Fruit fly (Drosophila melanogaster) whole organism, adult: ENCODE data around the gene CG31465.

Experiments
- CG11617 ChIP-seq: fragments of 200-800 bp; sonication (Bioruptor generic); optimal IDR thresholded peaks from 2 replicates; lab custom pipeline; 2017; ENCODE audit warnings: mild to moderate bottlenecking, missing biosample characterization, missing genetic modification reagents, missing genetic modification characterization
- CG12768 ChIP-seq: fragments of 200-800 bp; sonication (Bioruptor generic); optimal IDR thresholded peaks from 2 replicates; lab custom pipeline; 2017; ENCODE audit warnings: missing biosample characterization, missing genetic modification characterization, mild to moderate bottlenecking, moderate library complexity, missing genetic modification reagents
- CG14711 ChIP-seq: fragments of 200-800 bp; sonication (Bioruptor generic); optimal IDR thresholded peaks from 2 replicates; lab custom pipeline; 2018; ENCODE audit warnings: missing biosample characterization, mild to moderate bottlenecking, missing genetic modification characterization, moderate library complexity
- CG1620 ChIP-seq: fragments of 200-800 bp; sonication (Bioruptor generic); optimal IDR thresholded peaks from 2 replicates; lab custom pipeline; 2016; ENCODE audit warnings: missing biosample characterization, missing genetic modification characterization
- CG33017 ChIP-seq: fragments of 200-800 bp; sonication (Bioruptor generic); optimal IDR thresholded peaks from 2 replicates; lab custom pipeline; 2018; ENCODE audit warnings: missing biosample characterization, mild to moderate bottlenecking, missing genetic modification characterization, moderate library complexity
- CG5204 ChIP-seq: fragments of 200-800 bp; sonication (Bioruptor generic); optimal IDR thresholded peaks from 2 replicates; lab custom pipeline; 2016; ENCODE audit warnings: missing biosample characterization, missing genetic modification characterization
- CG7045 ChIP-seq: fragments of 200-800 bp; sonication (Bioruptor generic); optimal IDR thresholded peaks from 2 replicates; lab custom pipeline; 2017; ENCODE audit warnings: missing biosample characterization, mild to moderate bottlenecking, missing genetic modification characterization
- CG7101 ChIP-seq: fragments of 200-800 bp; sonication (Bioruptor generic); optimal IDR thresholded peaks from 2 replicates; lab custom pipeline; 2018; ENCODE audit warnings: missing biosample characterization, mild to moderate bottlenecking, missing genetic modification characterization, moderate library complexity
- Clk ChIP-seq: fragments of 200-800 bp; sonication (Bioruptor generic); optimal IDR thresholded peaks from 2 replicates; lab custom pipeline; 2017; ENCODE audit warnings: missing biosample characterization, missing genetic modification characterization
- Crg-1 ChIP-seq: fragments of 200-800 bp; sonication (Bioruptor generic); optimal IDR thresholded peaks from 2 replicates; lab custom pipeline; 2016; ENCODE audit warnings: missing biosample characterization, missing genetic modification characterization
- Hr96 ChIP-seq: fragments of 200-800 bp; sonication (Bioruptor generic); optimal IDR thresholded peaks from 2 replicates; lab custom pipeline; 2016; ENCODE audit warnings: missing biosample characterization, missing genetic modification characterization
- Mnt ChIP-seq: fragments of 200-800 bp; sonication (Bioruptor generic); optimal IDR thresholded peaks from 2 replicates; lab custom pipeline; 2016; ENCODE audit warnings: missing biosample characterization, mild to moderate bottlenecking, missing genetic modification characterization
- bab1 ChIP-seq: fragments of 200-800 bp; sonication (Bioruptor generic); optimal IDR thresholded peaks from 3 replicates; lab custom pipeline; 2019; ENCODE audit warnings: missing biosample characterization, mild to moderate bottlenecking, missing genetic modification characterization, moderate library complexity
- cic ChIP-seq: fragments of 200-800 bp; sonication (Bioruptor generic); optimal IDR thresholded peaks from 2 replicates; lab custom pipeline; 2017; ENCODE audit warnings: missing biosample characterization, mild to moderate bottlenecking, missing genetic modification characterization, moderate library complexity
- cnc ChIP-seq, 2 experiments: fragments of >200 bp; optimal IDR thresholded peaks; 2 replicates each; lab custom pipeline; 2017
- kay ChIP-seq: fragments of 200-800 bp; sonication (Bioruptor generic); peaks from one replicate; lab custom pipeline; 2016; ENCODE audit warnings: missing biosample characterization, missing genetic modification characterization, borderline replicate concordance
- ovo ChIP-seq: fragments of 200-800 bp; sonication (Bioruptor generic); optimal IDR thresholded peaks from 2 replicates; lab custom pipeline; 2016; ENCODE audit warnings: missing biosample characterization, missing genetic modification characterization
- pad ChIP-seq: fragments of 200-800 bp; sonication (Bioruptor generic); optimal IDR thresholded peaks from 3 replicates; lab custom pipeline; 2017; ENCODE audit warnings: missing biosample characterization, missing genetic modification characterization, mild to moderate bottlenecking, moderate library complexity, missing genetic modification reagents
- tj ChIP-seq: fragments of 200-800 bp; sonication (Bioruptor generic); optimal IDR thresholded peaks from 3 replicates; lab custom pipeline; 2017; ENCODE audit warnings: missing biosample characterization, mild to moderate bottlenecking, missing genetic modification characterization, moderate library complexity
- toe ChIP-seq: fragments of 200-800 bp; sonication (Bioruptor generic); optimal IDR thresholded peaks from 2 replicates; lab custom pipeline; 2016; ENCODE audit warnings: missing biosample characterization, missing genetic modification characterization

The CG31465 gene

DNA sequence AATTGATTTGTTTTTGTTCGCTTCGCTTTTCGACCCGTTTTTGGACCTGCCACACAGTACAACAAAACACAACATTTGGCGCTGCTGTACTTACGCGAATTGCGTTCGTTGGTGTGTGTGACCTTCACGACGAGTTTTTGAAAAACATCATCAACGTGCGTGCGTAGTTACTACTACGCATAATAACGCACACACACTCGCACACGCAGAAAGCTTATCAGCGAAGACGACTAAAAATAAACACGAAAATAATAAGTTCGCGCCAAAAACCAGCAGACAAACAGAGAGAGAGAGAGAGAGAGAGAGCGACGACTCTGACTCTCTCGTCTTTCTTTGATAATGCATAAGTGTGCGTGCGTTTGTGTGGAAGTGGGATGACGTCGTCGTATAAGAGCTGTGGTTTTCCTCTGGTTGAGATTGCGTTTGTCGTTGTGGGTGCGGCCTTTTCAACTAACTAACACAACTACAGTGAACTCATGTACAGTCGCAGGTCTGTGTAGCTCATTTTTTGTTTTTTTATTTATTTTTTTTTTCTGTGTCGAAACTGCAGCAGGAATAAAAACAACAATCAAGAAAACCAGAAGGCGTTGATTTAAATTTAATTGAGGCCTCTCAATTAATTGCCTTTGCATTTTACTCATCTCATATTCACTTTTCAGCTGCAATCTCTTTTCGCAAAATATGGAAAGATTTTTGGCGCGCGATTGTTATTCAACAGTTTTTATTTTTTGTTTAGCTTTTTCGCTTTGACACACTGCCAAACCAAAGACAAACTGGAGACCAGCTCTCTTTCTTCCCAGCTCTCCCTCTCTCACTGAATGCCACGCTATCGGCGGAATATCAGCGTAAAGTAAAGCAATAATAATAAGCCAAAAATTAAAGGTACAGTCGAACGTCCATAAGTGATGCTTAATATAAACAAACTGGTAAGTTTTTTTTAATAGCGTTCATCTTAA is 26.7 kb upstream of the CG31465 start:
- TF ChIP-seq cic (GFP tag; lab: Kevin White, UChicago) (peak; percentile 83), CG33017 (peak; percentile 53), CG11617 (GFP tag; lab: Kevin White, UChicago) (peak; percentile 31), CG1620 (GFP tag; lab: Kevin White, UChicago) (no peak), pad (no peak), CG7101 (tag; lab: Kevin White, UChicago) (peak; percentile 17), cnc (optimal IDR thresholded peaks at IDR 0.05; lab: Kevin White, UChicago) (no peak), kay (GFP tag; lab: Kevin White, UChicago) (peak; percentile 58), CG12768 (GFP tag; lab: Kevin White, UChicago) (peak; percentile 90), Crg-1 (GFP tag; lab: Kevin White, UChicago) (no peak), Clk (GFP tag; lab: Kevin White, UChicago) (peak; percentile 7), Mnt (GFP tag; lab: Kevin White, UChicago) (peak; percentile 35), tj (GFP tag; lab: Kevin White, UChicago) (peak; percentile 55), ovo (GFP tag; lab: Kevin White, UChicago) (peak; percentile 39), CG7045 (GFP tag; lab: Kevin White, UChicago) (peak; percentile 49), CG14711 (tag; lab: Kevin White, UChicago) (peak; percentile 9), toe (GFP tag; lab: Kevin White, UChicago) (peak; percentile 16)

DNA sequence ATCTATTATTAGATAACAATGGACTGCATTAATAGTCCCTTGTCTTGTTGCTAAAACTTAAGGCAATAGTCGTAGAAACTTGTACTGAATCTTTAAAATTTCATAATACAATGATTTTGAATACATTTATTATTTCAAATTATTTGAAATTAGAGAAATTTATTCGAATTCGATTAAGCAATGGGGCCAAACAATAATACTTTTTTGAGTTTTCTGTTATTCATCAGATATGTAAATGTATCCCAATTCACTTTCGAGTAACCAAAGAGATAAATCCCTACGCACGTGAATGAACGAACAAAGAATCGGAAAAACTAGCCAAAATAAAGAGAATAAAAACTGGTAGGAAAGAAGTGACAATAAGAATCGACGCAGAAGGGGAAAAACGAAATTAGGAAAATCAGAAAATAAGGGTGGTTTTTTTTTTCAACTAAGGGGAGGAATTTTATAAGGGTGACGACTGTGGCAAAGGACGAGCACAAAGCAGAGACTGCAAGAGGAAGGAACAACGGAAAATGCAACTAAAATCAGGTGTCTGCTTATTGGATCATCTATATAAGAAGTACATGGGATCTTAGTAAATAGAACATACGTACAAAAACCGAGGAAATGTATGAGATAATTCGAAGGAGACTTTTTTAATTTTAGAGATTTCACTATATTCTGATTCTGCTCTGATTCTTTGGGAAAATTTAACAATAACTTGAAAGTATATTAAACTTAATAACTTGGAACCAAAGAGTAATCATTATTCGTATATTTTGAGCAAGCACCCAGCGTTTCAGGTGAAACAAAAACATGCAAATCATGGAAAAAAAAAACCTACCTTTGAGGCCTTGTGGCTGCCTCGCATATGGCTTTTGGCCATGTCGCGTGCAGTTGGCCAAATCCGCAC is 25.8 kb upstream of the CG31465 start:
- TF ChIP-seq kay (GFP tag; lab: Kevin White, UChicago) (peak; percentile 79), bab1 (GFP tag; lab: Kevin White, UChicago) (no peak), CG7045 (GFP tag; lab: Kevin White, UChicago) (no peak), CG12768 (GFP tag; lab: Kevin White, UChicago) (no peak), Mnt (GFP tag; lab: Kevin White, UChicago) (no peak), CG5204 (GFP tag; lab: Kevin White, UChicago) (no peak)

DNA sequence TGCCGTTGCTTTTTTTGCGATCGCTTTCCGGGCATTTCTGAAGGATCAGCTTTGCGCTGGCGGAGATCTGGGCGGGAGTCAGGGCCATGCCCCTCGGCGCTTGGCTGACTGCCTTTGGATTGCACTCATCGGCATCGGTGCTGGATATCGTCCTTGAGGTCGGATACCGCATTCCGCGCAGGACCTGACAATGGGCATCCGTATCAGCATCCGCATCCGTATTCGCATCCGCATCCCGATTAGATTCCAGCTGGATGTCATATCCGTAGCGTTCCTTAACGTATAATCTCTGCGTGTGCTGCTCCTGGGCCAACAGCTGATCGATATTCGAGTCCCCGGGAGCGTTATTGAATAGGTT is 25.2 kb upstream of the CG31465 start:
- no peak for TF ChIP-seq CG1620 (GFP tag; lab: Kevin White, UChicago)
- TF ChIP-seq CG11617 (GFP tag; lab: Kevin White, UChicago): no peak
- TF ChIP-seq ovo (GFP tag; lab: Kevin White, UChicago): no peak
- no peak for TF ChIP-seq cnc (optimal IDR thresholded peaks at IDR 0.05; lab: Kevin White, UChicago)
- TF ChIP-seq Mnt (GFP tag; lab: Kevin White, UChicago): no peak
- no peak for TF ChIP-seq cic (GFP tag; lab: Kevin White, UChicago)
- TF ChIP-seq CG7045 (GFP tag; lab: Kevin White, UChicago): no peak
- no peak for TF ChIP-seq CG33017
- no peak for TF ChIP-seq CG12768 (GFP tag; lab: Kevin White, UChicago)
- TF ChIP-seq tj (GFP tag; lab: Kevin White, UChicago): no peak
- no peak for TF ChIP-seq CG7101 (tag; lab: Kevin White, UChicago)
- TF ChIP-seq Crg-1 (GFP tag; lab: Kevin White, UChicago): no peak
- TF ChIP-seq CG5204 (GFP tag; lab: Kevin White, UChicago): no peak
- no peak for TF ChIP-seq Clk (GFP tag; lab: Kevin White, UChicago)
- no peak for TF ChIP-seq toe (GFP tag; lab: Kevin White, UChicago)
- no peak for TF ChIP-seq pad
- TF ChIP-seq Hr96 (GFP tag; lab: Kevin White, UChicago): no peak
- no peak for TF ChIP-seq CG14711 (tag; lab: Kevin White, UChicago)

DNA sequence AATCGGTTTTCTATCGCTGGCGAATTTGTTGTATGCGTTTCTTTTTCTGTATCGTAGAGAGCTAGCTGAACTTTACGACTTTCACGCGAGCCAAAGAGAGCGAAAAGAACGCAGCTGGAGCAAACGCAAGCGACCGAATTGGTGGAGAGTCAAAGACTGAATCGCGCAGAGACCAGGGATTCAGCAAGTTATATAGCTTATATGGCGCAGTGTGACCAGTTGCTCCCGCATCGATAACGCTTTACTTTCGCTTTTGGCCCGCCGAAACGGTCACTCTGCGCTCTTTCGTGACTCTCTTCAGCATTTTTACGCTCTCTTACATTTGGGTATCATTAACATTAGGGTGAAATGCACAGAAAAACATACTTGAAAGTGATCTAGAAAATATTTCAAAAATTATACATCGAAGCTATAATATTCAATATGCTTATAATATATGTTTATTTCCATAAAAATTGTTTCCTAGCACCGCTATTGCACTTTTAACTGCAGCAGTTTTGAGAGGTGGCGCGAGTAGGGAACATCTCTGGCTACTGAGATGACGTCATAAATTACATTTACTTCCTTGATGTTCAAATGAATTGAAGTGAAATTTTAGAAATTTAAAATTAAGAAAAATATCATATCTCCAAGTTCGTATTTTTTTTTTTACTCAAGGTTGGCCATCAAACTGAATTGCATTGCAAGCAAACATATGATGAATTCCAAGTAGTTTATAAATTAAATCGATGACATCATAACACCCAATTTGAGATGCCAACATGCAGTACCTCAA is 24.3 kb upstream of the CG31465 start, which contains the start of gene glec:
TSS of gene glec (minus strand) at position 169 of the 775 bp plus-strand sequence.
- TF ChIP-seq Mnt (GFP tag; lab: Kevin White, UChicago): peak; percentile 49
- TF ChIP-seq Crg-1 (GFP tag; lab: Kevin White, UChicago): no peak
- TF ChIP-seq CG33017: peak; percentile 47
- TF ChIP-seq CG1620 (GFP tag; lab: Kevin White, UChicago): peak; percentile 59
- peak; percentile 55 for TF ChIP-seq toe (GFP tag; lab: Kevin White, UChicago)
- TF ChIP-seq CG7101 (tag; lab: Kevin White, UChicago): peak; percentile 13
- TF ChIP-seq CG12768 (GFP tag; lab: Kevin White, UChicago): peak; percentile 1
- peak; percentile 50 for TF ChIP-seq CG11617 (GFP tag; lab: Kevin White, UChicago)
- TF ChIP-seq tj (GFP tag; lab: Kevin White, UChicago): peak; percentile 47
- peak; percentile 42 for TF ChIP-seq cic (GFP tag; lab: Kevin White, UChicago)
- TF ChIP-seq CG5204 (GFP tag; lab: Kevin White, UChicago): peak; percentile 68
- no peak for TF ChIP-seq Clk (GFP tag; lab: Kevin White, UChicago)
- no peak for TF ChIP-seq CG7045 (GFP tag; lab: Kevin White, UChicago)
- peak; percentile 2 for TF ChIP-seq CG14711 (tag; lab: Kevin White, UChicago)
- peak; percentile 86 for TF ChIP-seq kay (GFP tag; lab: Kevin White, UChicago)
- no peak for TF ChIP-seq pad
- peak; percentile 49 for TF ChIP-seq bab1 (GFP tag; lab: Kevin White, UChicago)
- no peak for TF ChIP-seq cnc (optimal IDR thresholded peaks at IDR 0.05; lab: Kevin White, UChicago)
- peak; percentile 28 for TF ChIP-seq ovo (GFP tag; lab: Kevin White, UChicago)
- peak; percentile 54 for TF ChIP-seq Hr96 (GFP tag; lab: Kevin White, UChicago)
